Fruit fly (Drosophila melanogaster): Measurements from ENCODE around the gene CG1840.

DNA sequence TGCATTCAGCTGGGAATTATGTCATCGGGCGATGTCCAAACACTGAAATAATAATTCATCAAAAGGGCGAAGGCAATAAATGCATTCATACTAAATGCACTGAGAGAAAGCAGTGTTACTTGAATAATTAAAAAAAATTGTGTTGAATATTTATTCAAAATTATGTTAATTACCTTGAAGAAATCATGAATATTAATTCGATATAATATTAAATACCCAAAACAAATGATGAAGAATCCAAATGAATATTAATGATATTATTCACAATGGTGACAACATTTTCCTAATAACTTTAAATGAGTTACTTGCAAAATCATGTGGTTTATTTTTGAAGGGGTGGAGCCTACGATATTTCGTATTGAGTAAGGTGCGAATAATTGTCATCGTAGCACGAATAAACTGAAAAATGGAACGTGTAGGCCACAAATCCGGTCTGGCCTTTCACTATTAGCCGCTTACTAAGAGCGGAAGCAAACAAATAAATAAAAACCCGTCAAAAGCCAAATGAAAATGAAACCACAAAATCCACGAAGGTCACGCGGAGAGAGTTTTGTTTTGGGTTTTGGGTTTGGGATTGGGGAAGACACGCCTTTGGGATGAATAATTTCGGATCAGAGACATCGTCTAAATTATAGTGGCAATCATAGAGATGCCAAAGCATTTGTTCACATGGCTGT, 46.3 kb upstream of the CG1840 start:
- TF ChIP-seq Jra (GFP tag; optimal IDR thresholded peaks at IDR 0.05) (no peak), HLH106 (tag; optimal IDR thresholded peaks at IDR 0.05) (no peak), Hnf4 (GFP tag; optimal IDR thresholded peaks at IDR 0.05) (no peak), pan (optimal IDR thresholded peaks at IDR 0.05) (no peak), fru (GFP tag; optimal IDR thresholded peaks at IDR 0.05) (no peak), foxo (GFP tag; optimal IDR thresholded peaks at IDR 0.05) (no peak), OdsH (GFP tag; optimal IDR thresholded peaks at IDR 0.05) (no peak), tai (GFP tag; optimal IDR thresholded peaks at IDR 0.05) (no peak), usp (GFP tag; optimal IDR thresholded peaks at IDR 0.05) (no peak)
